Fruit fly (Drosophila melanogaster) whole organism, embryonic: ENCODE measurements around the gene PIP4K.

Source experiments
- Ada2b ChIP-seq: fragments of 200-800 bp; sonication (Bioruptor generic); IDR thresholded peaks from 2 replicates; pipeline ENCODE4 v1.3.6; 2022; ENCODE audit warnings: missing biosample characterization, missing genetic modification characterization
- Atf-2 ChIP-seq: fragments of 200-800 bp; sonication (Bioruptor generic); optimal IDR thresholded peaks from 2 replicates; lab custom pipeline; 2016; ENCODE audit warnings: missing biosample characterization, missing genetic modification characterization
- Atf3 ChIP-seq: fragments of 200-800 bp; sonication (Bioruptor generic); optimal IDR thresholded peaks from 3 replicates; lab custom pipeline; 2016; ENCODE audit warnings: missing biosample characterization, missing genetic modification characterization
- CG10147 ChIP-seq: fragments of 200-800 bp; sonication (Bioruptor generic); optimal IDR thresholded peaks from 2 replicates; lab custom pipeline; 2019; ENCODE audit warnings: missing biosample characterization, mild to moderate bottlenecking, missing genetic modification characterization, moderate library complexity
- CG10267 ChIP-seq: fragments of 200-800 bp; sonication (Bioruptor generic); optimal IDR thresholded peaks from 2 replicates; lab custom pipeline; 2018; ENCODE audit warnings: missing biosample characterization, mild to moderate bottlenecking, missing genetic modification characterization, moderate library complexity
- CG10654 ChIP-seq: fragments of 200-800 bp; sonication (Bioruptor generic); optimal IDR thresholded peaks from 2 replicates; lab custom pipeline; 2016; ENCODE audit warnings: missing biosample characterization, missing genetic modification characterization
- CG11398 ChIP-seq: fragments of 200-800 bp; sonication (Bioruptor generic); optimal IDR thresholded peaks from 2 replicates; lab custom pipeline; 2016; ENCODE audit warnings: missing biosample characterization, missing genetic modification characterization
- CG12155 ChIP-seq: fragments of 200-800 bp; sonication (Bioruptor generic); optimal IDR thresholded peaks from 3 replicates; lab custom pipeline; 2016; ENCODE audit warnings: missing biosample characterization, missing genetic modification characterization
- CG13296 ChIP-seq: fragments of 200-800 bp; sonication (Bioruptor generic); optimal IDR thresholded peaks from 3 replicates; lab custom pipeline; 2018; ENCODE audit warnings: missing biosample characterization, mild to moderate bottlenecking, missing genetic modification characterization
- CG14710 ChIP-seq: fragments of 200-800 bp; sonication (Bioruptor generic); optimal IDR thresholded peaks from 3 replicates; lab custom pipeline; 2019; ENCODE audit warnings: missing biosample characterization, mild to moderate bottlenecking, missing genetic modification characterization, moderate library complexity
- CG16863 ChIP-seq: fragments of 200-800 bp; sonication (Bioruptor generic); optimal IDR thresholded peaks from 3 replicates; lab custom pipeline; 2016; ENCODE audit warnings: missing biosample characterization, missing genetic modification characterization
- CG17361 ChIP-seq: fragments of 200-800 bp; sonication (Bioruptor generic); IDR thresholded peaks from 3 replicates; pipeline ENCODE4 v1.3.6; 2022; ENCODE audit warnings: missing biosample characterization, missing genetic modification characterization
- CG17802 ChIP-seq: fragments of 200-800 bp; sonication (Bioruptor generic); optimal IDR thresholded peaks from 2 replicates; lab custom pipeline; 2018; ENCODE audit warnings: missing biosample characterization, mild to moderate bottlenecking, missing genetic modification characterization, moderate library complexity
- CG18764 ChIP-seq: fragments of 200-800 bp; sonication (Bioruptor generic); optimal IDR thresholded peaks from 3 replicates; lab custom pipeline; 2016; ENCODE audit warnings: missing biosample characterization, missing genetic modification characterization
- CG2116 ChIP-seq: fragments of 200-800 bp; sonication (Bioruptor generic); optimal IDR thresholded peaks from 3 replicates; lab custom pipeline; 2018; ENCODE audit warnings: missing biosample characterization, mild to moderate bottlenecking, missing genetic modification characterization
- CG30403 ChIP-seq: fragments of 200-800 bp; sonication (Bioruptor generic); optimal IDR thresholded peaks from 3 replicates; lab custom pipeline; 2016; ENCODE audit warnings: missing biosample characterization, missing genetic modification characterization
- CG31365 ChIP-seq: fragments of 200-800 bp; sonication (Bioruptor generic); optimal IDR thresholded peaks from 2 replicates; lab custom pipeline; 2018; ENCODE audit warnings: missing biosample characterization, mild to moderate bottlenecking, missing genetic modification characterization
- CG31388 ChIP-seq: fragments of 200-800 bp; sonication (Bioruptor generic); optimal IDR thresholded peaks from 2 replicates; lab custom pipeline; 2016; ENCODE audit warnings: missing biosample characterization, missing genetic modification characterization
- CG3163 ChIP-seq: fragments of 200-800 bp; sonication (Bioruptor generic); optimal IDR thresholded peaks from 3 replicates; lab custom pipeline; 2016; ENCODE audit warnings: missing biosample characterization, missing genetic modification characterization
- CG32532 ChIP-seq: fragments of 200-800 bp; sonication (Bioruptor generic); IDR thresholded peaks from 2 replicates; pipeline ENCODE4 v1.3.6; 2022; ENCODE audit warnings: missing biosample characterization, missing genetic modification characterization
- CG34376 ChIP-seq: fragments of 200-800 bp; sonication (Bioruptor generic); optimal IDR thresholded peaks from 2 replicates; lab custom pipeline; 2018; ENCODE audit warnings: missing biosample characterization, mild to moderate bottlenecking, missing genetic modification characterization
- CG34422 ChIP-seq: fragments of 200-800 bp; sonication (Bioruptor generic); IDR thresholded peaks from 3 replicates; pipeline ENCODE4 v1.3.6; 2022; ENCODE audit warnings: missing biosample characterization, missing genetic modification characterization
- CG4360 ChIP-seq: fragments of 200-800 bp; sonication (Bioruptor generic); IDR thresholded peaks from 2 replicates; pipeline ENCODE4 v1.3.6; 2022; ENCODE audit warnings: missing biosample characterization, missing genetic modification characterization
- CG6175 ChIP-seq: fragments of 200-800 bp; sonication (Bioruptor generic); IDR thresholded peaks from 3 replicates; pipeline ENCODE4 v1.3.6; 2022; ENCODE audit warnings: missing biosample characterization, missing genetic modification characterization
- CG7963 ChIP-seq: fragments of 200-800 bp; sonication (Bioruptor generic); IDR thresholded peaks from 3 replicates; pipeline ENCODE4 v1.3.6; 2022; ENCODE audit warnings: missing biosample characterization, missing genetic modification characterization; ENCODE audit not compliant: partially characterized antibody
- CG9876 ChIP-seq: fragments of 200-800 bp; sonication (Bioruptor generic); optimal IDR thresholded peaks from 2 replicates; lab custom pipeline; 2016; ENCODE audit warnings: missing biosample characterization, missing genetic modification characterization
- Fer2 ChIP-seq: fragments of 200-800 bp; sonication (Bioruptor generic); optimal IDR thresholded peaks from 2 replicates; lab custom pipeline; 2018; ENCODE audit warnings: missing biosample characterization, mild to moderate bottlenecking, missing genetic modification characterization, moderate library complexity
- Hr3 ChIP-seq: fragments of 200-800 bp; sonication (Bioruptor generic); optimal IDR thresholded peaks from 3 replicates; lab custom pipeline; 2016; ENCODE audit warnings: missing biosample characterization, missing genetic modification characterization
- Kr ChIP-seq: fragments of 200-800 bp; sonication (Bioruptor generic); optimal IDR thresholded peaks from 2 replicates; lab custom pipeline; 2017; ENCODE audit warnings: missing biosample characterization, mild to moderate bottlenecking, missing genetic modification characterization
- Lpt ChIP-seq: fragments of >200 bp; optimal IDR thresholded peaks from 2 replicates; lab custom pipeline; 2018; ENCODE audit warnings: missing biosample characterization, missing genetic modification characterization
- Meics ChIP-seq: fragments of 200-800 bp; sonication (Bioruptor generic); optimal IDR thresholded peaks from 2 replicates; lab custom pipeline; 2017; ENCODE audit warnings: missing biosample characterization, mild to moderate bottlenecking, missing genetic modification characterization
- Myb ChIP-seq: fragments of 200-800 bp; sonication (Bioruptor generic); optimal IDR thresholded peaks from 2 replicates; lab custom pipeline; 2016; ENCODE audit warnings: missing biosample characterization, missing genetic modification characterization
- Rx ChIP-seq: fragments of 200-800 bp; sonication (Bioruptor generic); IDR thresholded peaks from 2 replicates; pipeline ENCODE4 v1.3.6; 2022; ENCODE audit warnings: missing biosample characterization, missing genetic modification characterization
- Six4 ChIP-seq: fragments of 200-800 bp; sonication (Bioruptor generic); optimal IDR thresholded peaks from 2 replicates; lab custom pipeline; 2016; ENCODE audit warnings: missing biosample characterization, missing genetic modification characterization
- Sry-δ ChIP-seq: fragments of 200-800 bp; sonication (Bioruptor generic); optimal IDR thresholded peaks from 2 replicates; lab custom pipeline; 2016; ENCODE audit warnings: missing biosample characterization, missing genetic modification characterization
- TFAM ChIP-seq: fragments of 200-800 bp; sonication (Bioruptor generic); optimal IDR thresholded peaks from 2 replicates; lab custom pipeline; 2017; ENCODE audit warnings: missing biosample characterization, missing genetic modification characterization, inconsistent platforms
- Tbp ChIP-seq: fragments of >200 bp; optimal IDR thresholded peaks from 2 replicates; lab custom pipeline; 2018; ENCODE audit warnings: missing biosample characterization, missing genetic modification characterization
- ab ChIP-seq: fragments of 200-800 bp; sonication (Bioruptor generic); optimal IDR thresholded peaks from 2 replicates; lab custom pipeline; 2016; ENCODE audit warnings: missing biosample characterization, missing genetic modification characterization
- bsh ChIP-seq, 2 experiments: fragments of 200-800 bp; sonication (Bioruptor generic); optimal IDR thresholded peaks; 2 replicates each; lab custom pipeline; 2017 to 2018; ENCODE audit warnings: mild to moderate bottlenecking in 2 of 2, missing biosample characterization in 2 of 2, missing genetic modification characterization in 2 of 2, moderate library complexity in 1 of 2
- btn ChIP-seq: fragments of 200-800 bp; sonication (Bioruptor generic); optimal IDR thresholded peaks from 2 replicates; lab custom pipeline; 2016; ENCODE audit warnings: missing biosample characterization, missing genetic modification characterization
- eve ChIP-seq, 2 experiments: fragments of >200 bp; optimal IDR thresholded peaks; 2 replicates each; lab custom pipeline; 2017; ENCODE audit warnings: missing biosample characterization in 2 of 2, missing genetic modification characterization in 2 of 2
- h ChIP-seq: fragments of >200 bp; optimal IDR thresholded peaks from 2 replicates; lab custom pipeline; 2017
- hbn ChIP-seq: fragments of 200-800 bp; sonication (Bioruptor generic); IDR thresholded peaks from 2 replicates; pipeline ENCODE4 v1.3.6; 2022; ENCODE audit warnings: missing biosample characterization, missing genetic modification characterization; ENCODE audit not compliant: partially characterized antibody
- mam ChIP-seq: fragments of 200-800 bp; sonication (Bioruptor generic); optimal IDR thresholded peaks from 3 replicates; lab custom pipeline; 2016; ENCODE audit warnings: missing biosample characterization, missing genetic modification characterization
- nerfin-1 ChIP-seq: fragments of 200-800 bp; sonication (Bioruptor generic); optimal IDR thresholded peaks from 3 replicates; lab custom pipeline; 2019; ENCODE audit warnings: missing biosample characterization, mild to moderate bottlenecking, missing genetic modification characterization, moderate library complexity
- sens ChIP-seq: fragments of 200-800 bp; sonication (Bioruptor generic); peaks from one replicate; lab custom pipeline; 2016; ENCODE audit warnings: missing biosample characterization, missing genetic modification characterization
- stc ChIP-seq: fragments of 200-800 bp; sonication (Bioruptor generic); IDR thresholded peaks from 2 replicates; pipeline ENCODE4 v1.3.6; 2022; ENCODE audit warnings: missing biosample characterization, missing genetic modification characterization
- trem ChIP-seq: fragments of 200-800 bp; optimal IDR thresholded peaks from 3 replicates; lab custom pipeline; 2019; ENCODE audit warnings: missing biosample characterization, mild to moderate bottlenecking, missing genetic modification characterization, moderate library complexity
- vnd ChIP-seq: fragments of 200-800 bp; sonication (Bioruptor generic); IDR thresholded peaks from 3 replicates; pipeline ENCODE4 v1.3.6; 2022; ENCODE audit warnings: missing biosample characterization, missing genetic modification characterization; ENCODE audit not compliant: partially characterized antibody
- vvl ChIP-seq: fragments of 200-800 bp; sonication (Bioruptor generic); IDR thresholded peaks from 2 replicates; pipeline ENCODE4 v1.3.6; 2022; ENCODE audit warnings: missing biosample characterization, missing genetic modification characterization

PIP4K gene

dm6 chr4:1181591-1182125 lies 15.0 kb downstream of the PIP4K start, which contains the start of gene pho (continued):
- TF ChIP-seq CG30403 (GFP tag; lab: Kevin White, UChicago) (peak; percentile 25), nerfin-1 (tag; lab: Kevin White, UChicago) (no peak), Ada2b (GFP tag; lab: Robert Waterston, UW) (no peak), CG13296 (GFP tag; lab: Kevin White, UChicago) (no peak), Sry-δ (GFP tag; lab: Kevin White, UChicago) (peak; percentile 56), Fer2 (no peak), mam (GFP tag; lab: Kevin White, UChicago) (peak; percentile 33), CG9876 (GFP tag; lab: Kevin White, UChicago) (peak; percentile 19), Kr (GFP tag; lab: Kevin White, UChicago) (no peak), CG11398 (GFP tag; lab: Kevin White, UChicago) (no peak), CG10267 (peak; percentile 14), Hr3 (GFP tag; lab: Kevin White, UChicago) (peak; percentile 62), CG18764 (GFP tag; lab: Kevin White, UChicago) (no peak), CG17802 (tag; lab: Kevin White, UChicago) (peak; percentile 96), CG31388 (GFP tag; lab: Kevin White, UChicago) (no peak), CG32532 (no peak), CG10147 (GFP tag; lab: Kevin White, UChicago) (no peak)

dm6 chr4:1175156-1175555 lies 21.5 kb downstream of the PIP4K start:
- TF ChIP-seq sens (peak; percentile 57), hbn (GFP tag; lab: Robert Waterston, UW) (no peak)

dm6 chr4:1162058-1162457 lies 34.6 kb downstream of the PIP4K start, which contains the start of gene CG32017:
CG32017 (minus strand) TSS chr4:1162158.
- no peak for TF ChIP-seq CG3163 (GFP tag; lab: Kevin White, UChicago)
- TF ChIP-seq Myb (GFP tag; lab: Kevin White, UChicago), result no peak
- no peak for TF ChIP-seq Atf-2 (GFP tag; lab: Kevin White, UChicago)
- no peak for TF ChIP-seq CG34376 (GFP tag; lab: Kevin White, UChicago)
- TF ChIP-seq Lpt (GFP tag; lab: Kevin White, UChicago), result no peak
- no peak for TF ChIP-seq bsh (GFP tag; optimal IDR thresholded peaks at IDR 0.05; lab: Kevin White, UChicago)
- TF ChIP-seq CG34422 (GFP tag; lab: Robert Waterston, UW), result no peak
- no peak for TF ChIP-seq ab (GFP tag; lab: Kevin White, UChicago)
- TF ChIP-seq CG10654 (GFP tag; lab: Kevin White, UChicago), result no peak
- no peak for TF ChIP-seq CG31365
- TF ChIP-seq CG2116 (GFP tag; lab: Kevin White, UChicago), result no peak
- no peak for TF ChIP-seq CG14710
- TF ChIP-seq CG6175, result no peak
- TF ChIP-seq Six4 (GFP tag; lab: Kevin White, UChicago), result no peak
- no peak for TF ChIP-seq btn (GFP tag; lab: Kevin White, UChicago)
- TF ChIP-seq vvl (GFP tag; lab: Robert Waterston, UW), result no peak
- TF ChIP-seq Rx (GFP tag; lab: Robert Waterston, UW), result no peak

dm6 chr4:1156278-1156677 lies 40.4 kb downstream of the PIP4K start:
- no peak for TF ChIP-seq CG16863 (GFP tag; lab: Kevin White, UChicago)
- no peak for TF ChIP-seq Atf3 (GFP tag; lab: Kevin White, UChicago)
- no peak for TF ChIP-seq TFAM (GFP tag; lab: Kevin White, UChicago)
- TF ChIP-seq trem (tag; lab: Kevin White, UChicago), result no peak
- no peak for TF ChIP-seq stc (GFP tag; lab: Robert Waterston, UW)
- TF ChIP-seq eve (GFP tag; optimal IDR thresholded peaks at IDR 0.05; lab: Kevin White, UChicago), result no peak
- no peak for TF ChIP-seq CG12155
- no peak for TF ChIP-seq Meics
- TF ChIP-seq h, result no peak
- TF ChIP-seq CG17361, result peak; percentile 57; the same call in 1 of the 3 replicates
- TF ChIP-seq Tbp, result no peak
- no peak for TF ChIP-seq vnd (GFP tag; lab: Robert Waterston, UW)
- TF ChIP-seq CG4360 (GFP tag; lab: Robert Waterston, UW), result no peak
- no peak for TF ChIP-seq CG7963
